Worm (Caenorhabditis elegans): Measurements from ENCODE around the gene C50E3.12.

- TF ChIP-seq daf-8 (GFP tag; IDR thresholded peaks at IDR 0.05) = no peak
- TF ChIP-seq Y75B8A.6 (GFP tag; IDR thresholded peaks at IDR 0.05) = no peak
- TF ChIP-seq daf-12 (tag; optimal IDR thresholded peaks at IDR 0.05) = no peak
- no peak for TF ChIP-seq madf-9 (GFP tag; conservative IDR thresholded peaks at IDR 0.05)
- no peak for TF ChIP-seq nhr-41 (GFP tag; IDR thresholded peaks at IDR 0.05)
- TF ChIP-seq unc-39 (tag; optimal IDR thresholded peaks at IDR 0.05) = no peak
- no peak for TF ChIP-seq fkh-10 (GFP tag; optimal IDR thresholded peaks at IDR 0.05)
- TF ChIP-seq lin-39 (tag; optimal IDR thresholded peaks at IDR 0.05) = no peak
- no peak for TF ChIP-seq lin-13 (GFP tag; optimal IDR thresholded peaks at IDR 0.05)
- TF ChIP-seq mxl-2 (GFP tag; conservative IDR thresholded peaks at IDR 0.05) = no peak
- TF ChIP-seq ama-1 (optimal IDR thresholded peaks at IDR 0.05) = no peak
Measured at ce11 chrV:7643416-7643815, 21.6 kb upstream of the C50E3.12 start, which contains the start of gene F07C4.11.

All from whole organism, L4 larva.